Worm (Caenorhabditis elegans): ENCODE data around the gene swm-1.

Gene swm-1

DNA sequence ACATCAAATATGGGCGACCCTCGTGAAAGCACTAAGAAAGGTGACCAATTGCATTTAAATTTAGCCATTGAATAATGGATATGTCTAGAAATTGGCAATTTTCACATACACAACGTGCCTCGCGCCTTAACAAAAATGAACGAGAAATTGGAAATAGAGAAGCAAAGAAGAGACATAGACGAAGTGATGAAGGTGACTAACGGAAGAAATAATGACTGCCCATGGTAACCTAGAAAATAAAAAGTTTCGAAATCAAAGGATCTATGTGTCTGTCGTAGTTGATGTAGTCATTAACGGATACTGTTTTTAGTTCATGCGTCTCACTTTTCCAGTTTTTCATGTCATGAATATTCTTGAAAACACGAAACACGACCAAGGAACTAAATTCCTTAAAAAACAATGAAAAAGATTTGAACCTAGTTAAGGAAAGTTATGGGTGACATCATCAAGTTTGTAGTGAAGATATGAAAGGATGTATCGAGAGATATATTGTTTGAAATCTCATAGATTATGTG, 23.5 kb upstream of the swm-1 start:
- no peak for TF ChIP-seq unc-62 (GFP tag; optimal IDR thresholded peaks at IDR 0.05)

DNA sequence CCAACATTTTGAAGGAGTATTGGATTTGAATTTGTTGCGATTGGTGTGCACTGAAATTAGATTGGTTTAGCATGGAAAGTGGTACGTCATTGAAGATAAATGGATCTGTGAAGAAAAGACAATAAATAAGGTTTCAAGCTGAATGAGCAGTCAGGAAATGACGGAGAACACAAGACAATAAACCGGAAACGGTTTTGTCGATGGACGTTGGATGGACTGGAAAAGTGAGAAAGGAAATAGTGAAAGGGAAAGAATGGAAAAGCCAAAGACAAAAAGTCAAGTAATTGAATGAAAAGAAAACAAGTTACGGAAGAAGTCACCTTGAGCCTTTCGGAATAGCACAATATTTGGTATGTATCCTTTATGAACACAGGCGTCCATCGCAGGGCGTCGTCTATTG, 21.6 kb upstream of the swm-1 start, which contains the start of gene T27E4.7:
Gene T27E4.7, minus strand, starts transcription at position 50 of the 400 bp plus-strand sequence.
- no peak for TF ChIP-seq unc-62 (GFP tag; optimal IDR thresholded peaks at IDR 0.05)

DNA sequence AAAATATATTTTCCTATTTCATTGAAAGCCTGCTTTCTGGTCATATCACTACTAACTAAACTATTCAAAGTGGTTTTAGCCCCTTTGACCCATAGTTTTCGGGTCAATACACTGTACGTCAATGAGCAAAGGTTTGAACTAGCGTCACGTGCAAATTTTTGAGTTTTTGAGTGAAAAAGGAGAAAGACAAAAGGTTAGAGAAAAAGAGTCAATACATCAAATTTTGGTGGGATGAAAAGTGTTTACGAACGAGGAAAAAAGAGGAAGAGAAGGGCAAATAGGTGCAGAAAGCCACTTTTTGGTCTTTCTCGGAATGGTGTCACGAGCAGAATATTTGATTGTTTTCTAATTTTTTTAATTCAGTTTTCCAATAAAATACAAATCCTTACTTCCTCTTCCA, 21.2 kb upstream of the swm-1 start:
- no peak for TF ChIP-seq unc-62 (GFP tag; optimal IDR thresholded peaks at IDR 0.05)

DNA sequence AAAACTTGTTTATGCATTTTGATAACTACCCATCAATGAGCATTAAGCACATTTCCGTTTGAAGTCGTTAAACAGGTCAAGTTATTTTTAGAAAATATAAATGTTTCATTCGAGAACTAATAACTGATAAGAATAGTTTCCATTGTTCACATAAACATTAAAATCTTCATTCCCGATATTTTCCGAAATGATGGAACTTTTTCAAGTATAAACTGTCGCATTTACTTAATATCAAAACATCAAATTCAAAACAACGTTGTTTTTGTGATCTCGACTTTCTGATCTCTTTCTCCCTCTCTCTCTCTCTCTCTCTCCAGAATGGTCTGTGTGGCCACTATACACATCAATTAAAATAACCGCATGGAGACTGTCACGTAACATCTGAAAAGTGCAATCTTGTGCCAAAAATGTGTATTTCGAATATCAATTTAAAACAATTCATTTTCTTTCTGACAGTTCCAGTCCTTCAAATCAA, 19.7 kb upstream of the swm-1 start:
- TF ChIP-seq unc-62 (GFP tag; optimal IDR thresholded peaks at IDR 0.05): no peak

DNA sequence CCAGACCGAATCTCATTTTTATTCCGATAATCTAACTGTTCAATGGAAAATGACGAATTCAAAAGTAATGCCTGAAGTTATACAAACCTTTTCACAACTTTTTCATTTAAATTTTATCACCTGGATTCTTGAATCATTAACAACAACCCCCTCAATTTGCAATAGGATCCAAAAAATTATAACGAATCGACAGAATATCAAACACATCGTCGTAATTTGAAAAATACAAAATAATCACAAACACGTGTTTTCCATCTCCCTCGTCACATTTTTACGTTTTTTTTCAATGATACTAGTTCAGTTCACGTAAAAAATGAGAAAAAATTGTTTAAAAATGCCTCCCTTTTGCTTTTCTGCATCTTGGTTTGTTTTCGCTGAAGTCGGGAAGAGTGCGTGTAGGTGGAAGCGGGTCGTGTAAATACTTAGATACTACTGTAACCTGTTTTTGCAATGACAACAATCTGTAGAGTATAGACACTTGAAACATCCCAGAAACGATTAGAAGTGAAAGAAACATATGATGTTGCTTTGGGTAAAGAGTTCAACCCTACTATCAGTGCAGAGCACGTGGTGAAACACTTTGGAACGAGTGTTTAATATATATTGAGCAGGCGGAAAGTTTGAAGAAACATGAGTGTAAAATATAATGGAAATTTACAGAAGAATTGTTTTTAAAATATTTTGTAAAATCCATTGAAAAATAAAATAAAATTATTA, 18.8 kb upstream of the swm-1 start, which contains the start of gene oac-50:
Gene oac-50, minus strand, starts transcription at position 219 of the 717 bp plus-strand sequence.
- TF ChIP-seq unc-62 (GFP tag; optimal IDR thresholded peaks at IDR 0.05): no peak

DNA sequence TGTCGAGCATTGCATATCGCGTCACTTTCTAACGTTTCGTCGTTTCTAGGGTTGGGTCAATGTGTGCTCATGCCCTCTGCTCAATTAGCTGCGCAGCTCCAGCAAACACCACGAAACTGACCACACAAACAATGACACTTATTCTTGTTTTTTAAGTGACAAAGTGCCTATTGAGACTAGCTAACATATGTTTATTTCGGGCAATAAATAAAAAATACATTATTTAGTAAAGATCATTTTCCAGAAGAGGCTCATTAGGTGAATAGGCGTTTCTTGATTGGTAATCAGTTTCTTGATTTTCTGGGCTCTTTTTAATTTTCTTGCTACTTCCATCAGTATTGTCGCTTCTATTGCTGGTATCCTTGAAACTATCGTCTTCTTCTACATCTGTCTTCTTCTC, 15.0 kb upstream of the swm-1 start, which contains the start of gene T27E4.5:
Gene T27E4.5, minus strand, starts transcription at position 101 of the 400 bp plus-strand sequence.
- no peak for TF ChIP-seq unc-62 (GFP tag; optimal IDR thresholded peaks at IDR 0.05)

DNA sequence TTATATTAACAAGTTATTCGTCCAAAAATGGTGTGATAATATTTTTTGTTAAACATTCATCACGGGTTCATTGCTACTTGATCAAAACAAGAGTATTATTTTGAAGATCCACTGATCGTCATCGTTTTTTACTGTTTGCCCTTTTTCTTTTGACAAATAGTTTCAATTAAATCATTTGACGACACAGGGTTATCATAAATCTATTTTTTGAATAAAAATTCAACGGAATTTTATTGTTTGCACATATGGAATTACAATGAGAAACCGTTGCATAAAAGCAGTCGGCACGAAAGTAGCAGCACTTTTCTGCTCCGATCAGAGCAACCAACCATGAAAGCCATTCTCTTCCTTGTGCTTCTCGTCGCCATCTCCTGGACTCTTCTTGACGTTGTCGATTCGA, 13.0 kb upstream of the swm-1 start, which contains the start of gene fip-2:
Gene fip-2, plus strand, starts transcription at position 301 of the 400 bp plus-strand sequence.
- no peak for TF ChIP-seq unc-62 (GFP tag; optimal IDR thresholded peaks at IDR 0.05)

DNA sequence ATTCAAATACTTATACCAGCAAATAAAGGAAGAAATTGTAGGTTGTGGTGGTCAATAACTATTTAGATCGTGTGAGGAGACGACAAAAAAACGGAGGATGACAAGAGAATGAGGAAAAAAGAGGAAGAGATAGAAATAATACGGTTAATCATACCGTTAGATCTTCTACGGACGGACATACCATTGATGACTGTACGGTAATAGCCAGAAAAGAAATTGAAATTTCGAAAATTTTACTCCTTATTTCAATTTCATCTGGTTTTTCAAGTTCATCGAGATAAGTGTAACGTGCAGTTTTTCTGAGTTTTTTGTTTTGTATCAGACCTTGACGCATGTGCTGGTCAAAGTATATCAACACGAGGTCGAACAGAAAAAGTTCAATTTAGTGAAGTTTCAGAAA, 11.2 kb upstream of the swm-1 start:
- TF ChIP-seq unc-62 (GFP tag; optimal IDR thresholded peaks at IDR 0.05): no peak

DNA sequence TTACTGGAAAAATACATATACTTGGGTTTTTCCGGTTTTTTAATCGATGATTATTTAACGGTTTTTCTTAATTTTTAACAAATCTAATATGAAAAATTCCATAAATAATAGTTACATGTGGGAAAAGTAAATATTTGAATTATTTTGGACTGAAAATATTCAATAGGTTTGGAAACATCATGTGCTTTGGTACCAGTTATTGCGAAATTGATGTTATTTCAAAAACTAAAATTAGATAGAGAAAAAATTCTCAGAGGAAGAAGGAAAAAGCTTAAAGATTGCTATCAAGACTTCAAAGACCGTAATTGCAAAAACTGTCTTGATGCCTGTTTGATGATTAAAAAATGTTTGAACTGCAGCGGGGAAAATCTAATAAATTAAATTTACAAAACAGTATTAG, 10.3 kb upstream of the swm-1 start:
- TF ChIP-seq unc-62 (GFP tag; optimal IDR thresholded peaks at IDR 0.05): no peak

DNA sequence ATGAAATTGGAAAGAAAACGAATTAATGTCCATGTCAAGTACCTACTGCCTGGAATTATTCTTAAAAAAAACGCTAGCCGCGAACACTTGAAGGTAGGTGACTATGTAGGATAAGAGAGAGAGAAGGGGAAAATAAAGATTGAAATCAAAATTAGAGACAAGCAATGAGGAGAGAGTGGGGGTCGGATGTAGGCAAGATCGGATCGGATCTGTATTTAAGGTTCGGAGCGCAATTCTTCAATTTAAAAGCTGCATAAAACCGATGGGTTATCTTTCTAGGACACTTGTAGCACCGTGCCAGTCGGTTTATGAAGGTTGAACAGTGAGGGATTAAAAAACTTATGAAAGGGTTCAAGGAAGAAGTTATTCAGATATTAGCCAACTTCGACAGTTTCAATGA, 8.5 kb upstream of the swm-1 start:
- no peak for TF ChIP-seq unc-62 (GFP tag; optimal IDR thresholded peaks at IDR 0.05)

DNA sequence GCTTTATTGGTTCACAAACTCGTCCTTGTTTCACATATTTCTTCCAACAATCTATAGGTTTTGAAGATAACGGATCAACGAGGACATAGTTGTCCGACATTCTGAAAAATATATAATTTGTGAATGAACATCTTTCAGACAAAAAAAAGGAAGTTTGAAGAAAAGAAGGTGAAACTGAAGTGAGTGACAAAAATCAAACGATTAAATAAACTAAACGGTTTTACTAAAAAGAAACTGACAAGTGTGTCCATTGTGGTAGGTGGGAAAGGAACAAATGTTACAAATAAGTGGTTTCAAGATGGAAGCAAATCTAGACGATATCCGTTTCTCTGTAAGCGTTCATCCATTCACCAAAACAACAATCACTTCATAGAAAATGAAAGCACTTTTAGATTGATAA, 7.7 kb upstream of the swm-1 start, which contains the start of gene C25E10.12:
Gene C25E10.12, minus strand, starts transcription at position 101 of the 400 bp plus-strand sequence.
- no peak for TF ChIP-seq unc-62 (GFP tag; optimal IDR thresholded peaks at IDR 0.05)

DNA sequence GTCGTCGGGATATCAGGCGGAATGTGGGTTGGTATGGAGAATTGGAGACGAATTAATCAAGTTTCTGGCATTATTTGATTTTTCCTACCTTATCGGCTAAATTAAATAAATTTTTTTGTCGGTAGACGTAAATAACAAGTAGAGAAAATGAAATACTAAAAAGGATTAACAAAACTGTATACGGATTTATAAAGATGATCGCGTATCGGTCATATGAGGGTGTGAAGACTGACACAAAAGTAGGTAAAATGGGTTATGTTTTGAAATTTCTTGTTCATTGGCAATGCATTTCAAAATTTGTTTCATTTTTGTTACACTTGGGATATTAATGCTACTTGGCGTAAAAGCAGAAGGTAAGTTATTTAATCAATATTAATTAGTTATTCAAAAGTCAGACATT, 4.8 kb upstream of the swm-1 start, which contains the start of the genes C25E10.16 and C25E10.13:
Gene C25E10.16, minus strand, starts transcription at position 101 of the 400 bp plus-strand sequence.
Gene C25E10.13, plus strand, starts transcription at position 256 of the 400 bp plus-strand sequence.
- TF ChIP-seq unc-62 (GFP tag; optimal IDR thresholded peaks at IDR 0.05): no peak

DNA sequence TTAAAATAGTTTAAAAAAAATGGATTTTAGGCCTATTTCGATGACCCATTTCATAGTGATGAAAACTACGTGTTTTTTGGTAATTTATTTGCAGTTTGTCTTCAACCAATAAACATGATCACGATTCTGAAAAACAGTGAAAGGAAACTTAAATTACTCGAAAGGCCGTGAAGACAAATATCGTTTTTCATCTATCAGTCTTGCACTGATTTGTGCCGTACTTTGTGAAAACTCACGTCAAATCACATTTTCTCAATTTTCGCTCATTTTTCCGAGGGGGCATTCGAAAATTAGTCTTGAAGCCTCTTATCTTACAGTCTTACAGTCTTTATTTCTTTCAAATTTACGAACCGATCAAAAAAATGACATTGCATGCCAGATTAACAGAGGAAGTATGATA, 4.0 kb upstream of the swm-1 start, which contains the start of gene C25E10.11:
Gene C25E10.11, minus strand, starts transcription at position 101 of the 400 bp plus-strand sequence.
- no peak for TF ChIP-seq unc-62 (GFP tag; optimal IDR thresholded peaks at IDR 0.05)

DNA sequence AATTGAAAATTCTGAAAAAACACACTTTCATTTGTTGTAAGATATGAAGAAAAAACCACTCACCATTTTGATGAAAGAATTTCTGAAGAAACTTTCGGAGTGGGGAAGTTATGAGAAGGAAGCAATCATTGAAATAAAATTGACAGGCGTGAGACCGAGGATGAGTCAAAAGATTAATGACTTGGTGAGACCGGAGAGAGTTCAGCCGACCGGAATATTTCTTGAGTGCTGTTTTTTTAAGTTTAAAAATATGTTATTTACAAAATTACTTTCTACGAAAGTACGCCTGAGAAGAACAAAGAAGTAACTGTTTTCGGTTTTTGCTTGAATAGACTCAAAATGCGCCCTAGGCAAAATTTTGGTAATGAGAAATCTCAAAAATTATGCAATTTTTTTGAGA, 1.6 kb upstream of the swm-1 start, which contains the start of gene C25E10.10:
Gene C25E10.10, minus strand, starts transcription at position 101 of the 400 bp plus-strand sequence.
- no peak for TF ChIP-seq unc-62 (GFP tag; optimal IDR thresholded peaks at IDR 0.05)

DNA sequence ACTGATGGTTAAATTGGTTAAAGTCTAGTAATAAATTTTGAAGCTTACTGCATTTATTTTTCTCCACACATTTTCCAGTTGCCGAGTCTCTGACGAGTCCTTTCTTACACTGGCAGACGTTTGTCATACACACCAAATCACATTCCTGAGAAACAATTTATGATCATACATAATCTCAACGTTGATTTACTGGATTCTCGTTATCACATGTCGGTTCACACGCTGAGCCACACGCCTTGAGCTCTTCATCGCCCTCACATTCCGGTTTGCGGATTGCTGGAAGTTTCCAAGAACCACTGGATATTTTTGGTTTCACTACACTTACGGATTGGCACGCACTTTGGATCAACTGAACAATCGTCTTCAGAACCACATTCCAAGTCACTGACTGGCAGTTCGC, 973 bp upstream of the swm-1 start:
- no peak for TF ChIP-seq unc-62 (GFP tag; optimal IDR thresholded peaks at IDR 0.05)

DNA sequence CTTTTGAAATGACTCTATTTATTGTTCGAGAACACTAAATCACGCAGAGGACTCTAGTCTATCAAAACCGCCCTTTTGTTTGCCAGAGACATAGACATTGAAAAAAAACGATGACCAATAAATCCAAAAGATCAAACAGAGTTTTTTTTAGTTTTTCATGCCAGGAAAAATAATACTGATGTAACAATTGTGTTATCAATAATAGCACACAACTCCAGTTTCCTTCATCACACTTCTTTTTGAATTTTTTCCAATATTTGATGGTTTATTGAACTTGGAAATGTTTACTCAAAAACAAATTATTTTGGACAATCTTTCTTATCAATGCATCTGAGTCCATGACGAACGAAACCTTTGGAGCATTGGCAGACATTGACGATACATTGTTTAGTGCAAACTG, 702 bp downstream of the swm-1 start, which contains the start of gene C25E10.8:
Gene C25E10.8, minus strand, starts transcription at position 101 of the 400 bp plus-strand sequence.
- no peak for TF ChIP-seq unc-62 (GFP tag; optimal IDR thresholded peaks at IDR 0.05)

DNA sequence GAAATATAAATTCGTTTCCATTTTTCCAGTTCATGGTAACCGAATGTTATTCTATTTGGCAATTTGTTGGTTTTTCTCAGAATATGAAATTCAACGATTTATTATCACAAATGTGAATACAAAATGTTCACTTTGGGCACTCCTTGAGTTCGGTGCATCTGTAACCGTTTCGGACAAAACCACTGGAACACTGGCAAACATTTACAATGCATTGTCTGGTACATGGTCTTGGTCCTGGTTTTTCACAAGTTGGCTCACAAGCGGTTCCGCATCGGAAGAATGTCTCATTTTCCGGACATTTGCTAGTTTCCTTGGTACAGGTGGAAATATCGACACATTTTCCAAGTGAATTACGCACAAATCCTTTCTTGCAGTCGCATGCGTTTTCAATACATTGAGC, 1.4 kb downstream of the swm-1 start:
- TF ChIP-seq unc-62 (GFP tag; optimal IDR thresholded peaks at IDR 0.05): no peak

All from whole organism, dauer.